Fruit fly (Drosophila melanogaster) S2 (cell line): Measurements from ENCODE around the gene X11L.

Experiments used
- CG8478 ChIP-seq: fragments of >200 bp; optimal IDR thresholded peaks from 2 replicates; lab custom pipeline; 2018
- CTCF ChIP-seq, 2 experiments: fragments of >200 bp; optimal IDR thresholded peaks; 2 replicates each; lab custom pipeline; 2018

dm6 chrX:17581606-17582281 is 17.7 kb upstream of the X11L start:
- TF ChIP-seq CG8478 (lab: Kevin White, UChicago) (no peak), CTCF (optimal IDR thresholded peaks at IDR 0.05; lab: Kevin White, UChicago) (no peak)
